Worm (Caenorhabditis elegans): ENCODE results near the gene Y59A8B.24.
"Not testable (repeated sequence)": the region's sequence is repeated elsewhere in the genome, so short reads cannot be mapped to it uniquely, and the experiment has no call there.

The Y59A8B.24 gene

ce11 chrV:17951172-17951999, at the start of gene Y59A8B.24 (continued):
- TF ChIP-seq F37B4.10 (GFP tag; IDR thresholded peaks at IDR 0.05) (no peak), nfya-2 (GFP tag; IDR thresholded peaks at IDR 0.05) (no peak), Y56A3A.18 (GFP tag; IDR thresholded peaks at IDR 0.05) (peak; percentile 24; the same call in 1 of the 2 replicates), nhr-80 (tag; optimal IDR thresholded peaks at IDR 0.05) (peak; percentile 97), ceh-40 (GFP tag; IDR thresholded peaks at IDR 0.05) (no peak), pbrm-1 (GFP tag; IDR thresholded peaks at IDR 0.05) (peak; percentile 81), nhr-179 (tag; optimal IDR thresholded peaks at IDR 0.05) (no peak), F10E7.11 (tag; optimal IDR thresholded peaks at IDR 0.05) (no peak), pha-4 (tag; optimal IDR thresholded peaks at IDR 0.05) (no peak), ztf-26 (tag; optimal IDR thresholded peaks at IDR 0.05) (peak; percentile 86), lsl-1 (GFP tag; optimal IDR thresholded peaks at IDR 0.05) (peak; percentile 21), lag-1 (GFP tag; IDR thresholded peaks at IDR 0.05) (no peak), madf-6 (GFP tag; IDR thresholded peaks at IDR 0.05) (peak; percentile 28; the same call in 1 of the 2 replicates), B0336.3 (GFP tag; IDR thresholded peaks at IDR 0.05) (peak; percentile 87), ccch-3 (GFP tag; optimal IDR thresholded peaks at IDR 0.05) (no peak), ceh-100 (GFP tag; IDR thresholded peaks at IDR 0.05) (0 out of 2 replicates have a peak, but pooled peaks have one; percentile 17), Y53F4B.3 (GFP tag; IDR thresholded peaks at IDR 0.05) (no peak), bed-2 (GFP tag; IDR thresholded peaks at IDR 0.05) (peak; percentile 70; the same call in 1 of the 2 replicates), T07F8.4 (tag; optimal IDR thresholded peaks at IDR 0.05) (peak; percentile 17), F57A8.1 (GFP tag; optimal IDR thresholded peaks at IDR 0.05) (no peak), tlf-1 (GFP tag; optimal IDR thresholded peaks at IDR 0.05) (peak; percentile 62), dox-1 (GFP tag; IDR thresholded peaks at IDR 0.05) (peak; percentile 94), snpc-4 (GFP tag; optimal IDR thresholded peaks at IDR 0.05) (peak; percentile 32), snpc-4 (tag; optimal IDR thresholded peaks at IDR 0.05) (peak; percentile 30 to 83 (median 70)), lin-40 (tag; optimal IDR thresholded peaks at IDR 0.05) (peak; percentile 89), Y67H2A.10 (GFP tag; conservative IDR thresholded peaks at IDR 0.05) (peak; percentile 87), egrh-3 (GFP tag; IDR thresholded peaks at IDR 0.05) (peak; percentile 96), mel-28 (tag; optimal IDR thresholded peaks at IDR 0.05; ENCODE audit: borderline replicate concordance) (peak; percentile 73), madf-10 (tag; optimal IDR thresholded peaks at IDR 0.05) (peak; percentile 91), hsf-1 (GFP tag; IDR thresholded peaks at IDR 0.05) (no peak), B0261.1 (tag; optimal IDR thresholded peaks at IDR 0.05) (peak; percentile 9), B0035.1 (tag; optimal IDR thresholded peaks at IDR 0.05) (peak; percentile 70), zfh-2 (GFP tag; conservative IDR thresholded peaks at IDR 0.05) (peak; percentile 99), ceh-91 (GFP tag; IDR thresholded peaks at IDR 0.05) (peak; percentile 48; the same call in 1 of the 2 replicates), lin-26 (GFP tag; IDR thresholded peaks at IDR 0.05) (peak; percentile 77), dpl-1 (GFP tag; optimal IDR thresholded peaks at IDR 0.05) (no peak)

DNA sequence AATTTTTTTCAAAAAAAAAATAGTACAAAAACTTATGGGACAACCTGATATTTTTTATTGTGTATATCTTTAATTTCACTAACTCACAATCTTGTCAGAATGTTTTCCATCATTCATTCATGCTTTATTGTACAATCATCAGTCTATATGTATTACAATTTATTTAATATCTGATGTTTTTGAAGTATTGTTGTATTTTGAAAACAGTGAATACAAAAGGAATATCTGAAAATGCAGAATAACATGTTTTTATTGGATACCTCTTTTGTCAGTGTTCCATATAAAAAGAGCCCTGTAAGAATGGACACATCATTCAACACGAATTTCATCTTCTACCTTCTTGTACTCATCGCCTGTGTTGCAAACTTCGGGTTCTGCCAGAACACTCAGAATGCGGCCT, 47.9 kb upstream of the Y59A8B.24 start, which contains the start of gene C06H5.14:
Gene C06H5.14, plus strand, starts transcription at position 301 of the 400 bp plus-strand sequence.
- TF ChIP-seq nhr-179 (tag; optimal IDR thresholded peaks at IDR 0.05); lin-54 (GFP tag; optimal IDR thresholded peaks at IDR 0.05); xnd-1 (tag; optimal IDR thresholded peaks at IDR 0.05): not testable (repeated sequence)

Measured in whole organism, young adult.